Worm (Caenorhabditis elegans) whole organism, L3 larva: Measurements from ENCODE around the gene rpn-3.

Experiments
- aly-2 ChIP-seq: fragments of 150-350 bp; optimal IDR thresholded peaks from 2 replicates; lab custom pipeline; 2014; ENCODE audit warnings: missing biosample characterization, missing genetic modification characterization
- ama-1 ChIP-seq: fragments of 150-350 bp; optimal IDR thresholded peaks from 2 replicates; lab custom pipeline; 2018
- ceh-82 ChIP-seq: fragments of 150-350 bp; optimal IDR thresholded peaks from 2 replicates; lab custom pipeline; 2014; ENCODE audit warnings: missing biosample characterization, missing genetic modification characterization
- elt-3 ChIP-seq, 3 experiments: fragments of 150-350 bp in 1 of 3; sonication (generic microtip) in 2 of 3; optimal IDR thresholded peaks; 2 replicates in 2 of 3; 4 replicates in 1 of 3; lab custom pipeline; 2014 to 2017; ENCODE audit warnings: missing biosample characterization in 3 of 3, missing genetic modification characterization in 3 of 3
- fkh-10 ChIP-seq: sonication (generic microtip); optimal IDR thresholded peaks from 2 replicates; lab custom pipeline; 2017; ENCODE audit warnings: missing biosample characterization, missing genetic modification reagents, missing genetic modification characterization
- fos-1 ChIP-seq: fragments of 150-350 bp; optimal IDR thresholded peaks from 2 replicates; lab custom pipeline; 2014; ENCODE audit warnings: missing biosample characterization, missing genetic modification characterization
- mdl-1 ChIP-seq: fragments of 150-350 bp; optimal IDR thresholded peaks from 2 replicates; lab custom pipeline; 2014; ENCODE audit warnings: missing biosample characterization, missing genetic modification characterization
- nfya-1 ChIP-seq: sonication (generic microtip); optimal IDR thresholded peaks from 2 replicates; lab custom pipeline; 2017; ENCODE audit warnings: missing genetic modification characterization, mild to moderate bottlenecking, missing compliant biosample characterization, antibody characterized with exemption, moderate library complexity; ENCODE audit not compliant: insufficient read depth
- nhr-237 ChIP-seq: fragments of 150-350 bp; optimal IDR thresholded peaks from 2 replicates; lab custom pipeline; 2014; ENCODE audit warnings: missing biosample characterization, missing genetic modification characterization
- pha-4 ChIP-seq: fragments of 150-350 bp; optimal IDR thresholded peaks from 2 replicates; lab custom pipeline; 2014; ENCODE audit warnings: missing biosample characterization, missing genetic modification reagents, missing genetic modification characterization
- pqm-1 ChIP-seq: fragments of 150-350 bp; optimal IDR thresholded peaks from 2 replicates; lab custom pipeline; 2017; ENCODE audit warnings: missing biosample characterization, missing genetic modification characterization, inconsistent platforms
- snpc-4 ChIP-seq: fragments of 150-350 bp; optimal IDR thresholded peaks from 2 replicates; lab custom pipeline; 2014; ENCODE audit warnings: missing biosample characterization, missing genetic modification characterization
- ztf-4 ChIP-seq: fragments of 150-350 bp; optimal IDR thresholded peaks from 2 replicates; lab custom pipeline; 2014; ENCODE audit warnings: missing biosample characterization, missing genetic modification characterization

- TF ChIP-seq ama-1 (lab: Kevin White, UChicago) = no peak
- no peak for TF ChIP-seq fkh-10
- no peak for TF ChIP-seq fos-1 (tag; lab: Kevin White, UChicago)
- TF ChIP-seq nhr-237 (tag; lab: Kevin White, UChicago) = no peak
- no peak for TF ChIP-seq aly-2 (tag; lab: Kevin White, UChicago)
- no peak for TF ChIP-seq pqm-1 (tag; lab: Kevin White, UChicago)
- TF ChIP-seq snpc-4 (tag; lab: Kevin White, UChicago) = no peak
- TF ChIP-seq pha-4 = no peak
- no peak for TF ChIP-seq ceh-82
- TF ChIP-seq elt-3 (tag; optimal IDR thresholded peaks at IDR 0.05; lab: Kevin White, UChicago) = no peak
- TF ChIP-seq mdl-1 (tag; lab: Kevin White, UChicago) = no peak
- no peak for TF ChIP-seq nfya-1 (tag; lab: Kevin White, UChicago)
- no peak for TF ChIP-seq ztf-4
Observed at ce11 chrIII:8409166-8409565, 38.0 kb upstream of the rpn-3 start, which contains the start of gene ZK353.9.
